Worm (Caenorhabditis elegans) whole organism, midembryonic: ENCODE data around the gene prp-18.

Source experiments
- T22C8.4 ChIP-seq: fragments of 200-800 bp; sonication (Bioruptor generic); IDR thresholded peaks from 2 replicates; pipeline ENCODE4 v1.3.6; 2022; ENCODE audit warnings: missing genetic modification characterization, missing compliant biosample characterization
- cog-1 ChIP-seq: sonication (generic microtip); optimal IDR thresholded peaks from 2 replicates; lab custom pipeline; 2016; ENCODE audit warnings: missing genetic modification characterization, missing compliant biosample characterization
- flt-1 ChIP-seq: fragments of 200-800 bp; sonication (Bioruptor generic); IDR thresholded peaks from 2 replicates; pipeline ENCODE4 v1.3.6; 2022; ENCODE audit warnings: missing genetic modification characterization, missing compliant biosample characterization
- ztf-23 ChIP-seq: fragments of 200-800 bp; sonication (Bioruptor generic); IDR thresholded peaks from 2 replicates; pipeline ENCODE4 v1.3.6; 2022; ENCODE audit warnings: missing genetic modification reagents, missing genetic modification characterization, missing compliant biosample characterization
- ztf-29 ChIP-seq: fragments of 200-800 bp; sonication (Bioruptor generic); IDR thresholded peaks from 2 replicates; pipeline ENCODE4 v1.3.6; 2022; ENCODE audit warnings: missing genetic modification reagents, missing genetic modification characterization, missing compliant biosample characterization

- TF ChIP-seq flt-1 (GFP tag; lab: Robert Waterston, UW) (no peak), cog-1 (tag; lab: Kevin White, UChicago) (no peak), ztf-23 (GFP tag; lab: Robert Waterston, UW) (no peak), T22C8.4 (no peak), ztf-29 (GFP tag; lab: Robert Waterston, UW) (no peak)
These were observed 49.4 kb upstream of the prp-18 start, which contains the start of gene spe-29 for ce11 chrIV:9933580-9933979.
